Worm (Caenorhabditis elegans) whole organism, late embryonic: Measurements from ENCODE around the gene R09A8.1.

Source experiments
- C38D4.7 ChIP-seq: fragments of 200-800 bp; sonication (Bioruptor generic); optimal IDR thresholded peaks from 2 replicates; lab custom pipeline; 2018; ENCODE audit warnings: mild to moderate bottlenecking, missing genetic modification characterization, moderate library complexity, missing compliant biosample characterization
- ama-1 ChIP-seq: fragments of 150-350 bp; optimal IDR thresholded peaks from 2 replicates; lab custom pipeline; 2014
- fax-1 ChIP-seq: sonication (generic microtip); optimal IDR thresholded peaks from 2 replicates; lab custom pipeline; 2016; ENCODE audit warnings: missing genotype, missing genetic modification characterization, missing compliant biosample characterization
- fkh-10 ChIP-seq: fragments of 150-350 bp; optimal IDR thresholded peaks from 2 replicates; lab custom pipeline; 2014; ENCODE audit warnings: missing biosample characterization, missing genetic modification reagents, missing genetic modification characterization
- nfya-1 ChIP-seq: sonication (generic microtip); optimal IDR thresholded peaks from 2 replicates; lab custom pipeline; 2017; ENCODE audit warnings: missing genetic modification characterization, mild to moderate bottlenecking, missing compliant biosample characterization, antibody characterized with exemption, moderate library complexity
- nhr-11 ChIP-seq: fragments of 150-350 bp; optimal IDR thresholded peaks from 2 replicates; lab custom pipeline; 2014; ENCODE audit warnings: missing biosample characterization, missing genetic modification characterization
- odd-2 ChIP-seq: sonication (generic microtip); optimal IDR thresholded peaks from 2 replicates; lab custom pipeline; 2017; ENCODE audit warnings: antibody characterized with exemption, mild to moderate bottlenecking, missing genetic modification characterization, missing compliant biosample characterization
- pha-4 ChIP-seq: fragments of 150-350 bp; optimal IDR thresholded peaks from 2 replicates; lab custom pipeline; 2018; ENCODE audit warnings: missing biosample characterization, missing genetic modification reagents, missing genetic modification characterization
- sox-4 ChIP-seq: sonication (generic microtip); optimal IDR thresholded peaks from 2 replicates; lab custom pipeline; 2017; ENCODE audit warnings: mild to moderate bottlenecking, missing genetic modification characterization, inconsistent platforms, missing compliant biosample characterization
- syd-9 ChIP-seq: sonication (generic microtip); optimal IDR thresholded peaks from 2 replicates; lab custom pipeline; 2016; ENCODE audit warnings: mild to moderate bottlenecking, missing genetic modification characterization, moderate library complexity, missing compliant biosample characterization

ce11 chrX:12630005-12630404 is 16.5 kb downstream of the R09A8.1 start:
- TF ChIP-seq pha-4 (tag; lab: Kevin White, UChicago) = no peak
- TF ChIP-seq fax-1 (tag; lab: Kevin White, UChicago) = no peak
- TF ChIP-seq nhr-11 (tag; lab: Kevin White, UChicago) = no peak
- TF ChIP-seq odd-2 = no peak
- TF ChIP-seq fkh-10 = no peak
- no peak for TF ChIP-seq sox-4
- no peak for TF ChIP-seq ama-1 (lab: Kevin White, UChicago)
- no peak for TF ChIP-seq syd-9 (tag; lab: Kevin White, UChicago)
- no peak for TF ChIP-seq C38D4.7 (GFP tag; lab: Kevin White, UChicago)
- no peak for TF ChIP-seq nfya-1 (tag; lab: Kevin White, UChicago)
